Fruit fly (Drosophila melanogaster): ENCODE results near the gene CG14820.

CG14820 gene

DNA sequence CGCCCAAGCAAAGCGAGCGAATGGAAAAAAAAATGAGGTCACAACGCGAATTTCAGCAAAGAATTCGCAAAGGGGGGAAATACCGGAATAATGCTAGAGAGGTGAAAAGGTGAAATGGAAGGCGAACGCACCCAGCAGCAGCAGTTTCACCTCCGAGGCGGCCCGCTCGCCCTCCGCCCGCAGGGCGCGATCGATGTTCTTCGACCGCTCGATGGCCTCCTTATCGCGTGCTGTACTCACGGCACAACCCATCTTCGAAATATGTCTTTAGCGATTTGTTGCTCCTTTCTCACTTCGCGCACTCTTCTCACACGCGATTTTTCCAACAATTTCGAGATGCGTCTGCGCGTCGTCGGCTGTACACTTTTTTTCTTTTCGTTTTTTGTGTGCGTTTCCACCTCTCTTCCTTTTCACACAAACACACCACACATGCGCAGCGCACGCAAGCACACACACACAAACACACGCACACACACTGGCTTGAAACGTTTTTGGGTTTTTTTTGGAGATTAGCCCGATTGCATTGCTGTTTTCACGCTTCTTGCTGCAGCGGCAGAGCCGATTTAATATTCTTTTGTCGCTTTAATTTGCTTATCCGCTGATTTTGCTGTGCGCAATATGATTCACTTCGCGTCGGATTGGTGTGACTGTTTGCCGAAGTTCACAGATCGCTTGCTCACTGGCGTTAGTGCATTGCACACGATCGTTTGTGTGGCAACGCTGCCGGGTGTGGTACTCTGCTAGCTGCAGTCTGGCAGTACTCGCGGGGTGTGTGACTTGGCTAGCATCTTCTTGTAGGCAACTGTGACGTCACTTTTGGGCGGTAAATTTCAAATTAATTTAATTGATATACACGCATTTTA lies 46.9 kb downstream of the CG14820 start, which contains the start of gene Galphai (continued):
- no peak for TF ChIP-seq CG11902 (GFP tag; optimal IDR thresholded peaks at IDR 0.05)
- no peak for TF ChIP-seq CG8632 (GFP tag; optimal IDR thresholded peaks at IDR 0.05)
- TF ChIP-seq CG34406 (GFP tag; optimal IDR thresholded peaks at IDR 0.05), result no peak
- no peak for TF ChIP-seq CG8319 (GFP tag; optimal IDR thresholded peaks at IDR 0.05)
- peak; percentile 27 for TF ChIP-seq CG3032 (tag; optimal IDR thresholded peaks at IDR 0.05)
- TF ChIP-seq Hr38 (GFP tag; optimal IDR thresholded peaks at IDR 0.05), result no peak
- TF ChIP-seq CG31627 (GFP tag; optimal IDR thresholded peaks at IDR 0.05), result no peak
- no peak for TF ChIP-seq CG15336 (GFP tag; IDR thresholded peaks at IDR 0.05)
- TF ChIP-seq Ets96B (tag; optimal IDR thresholded peaks at IDR 0.05), result no peak
- no peak for TF ChIP-seq CG6808 (GFP tag; optimal IDR thresholded peaks at IDR 0.05)
- no peak for TF ChIP-seq Smox (GFP tag; optimal IDR thresholded peaks at IDR 0.05)
- TF ChIP-seq Blimp-1 (GFP tag; optimal IDR thresholded peaks at IDR 0.05), result no peak
- TF ChIP-seq CG10631 (GFP tag; optimal IDR thresholded peaks at IDR 0.05), result no peak
- peak; percentile 63 to 80 for TF ChIP-seq ss (GFP tag; optimal IDR thresholded peaks at IDR 0.05)
- TF ChIP-seq Sox15 (GFP tag; optimal IDR thresholded peaks at IDR 0.05), result no peak
- TF ChIP-seq CG6276 (GFP tag; optimal IDR thresholded peaks at IDR 0.05), result no peak
- peak; percentile 46 for TF ChIP-seq vri (GFP tag; optimal IDR thresholded peaks at IDR 0.05)
- TF ChIP-seq Hr39 (GFP tag; optimal IDR thresholded peaks at IDR 0.05), result no peak
- TF ChIP-seq Sox102F (GFP tag; optimal IDR thresholded peaks at IDR 0.05), result no peak
- TF ChIP-seq CG16779 (tag; optimal IDR thresholded peaks at IDR 0.05), result no peak
- no peak for TF ChIP-seq CG11294 (GFP tag; IDR thresholded peaks at IDR 0.05)
- TF ChIP-seq Eip75B (GFP tag; optimal IDR thresholded peaks at IDR 0.05), result peak; percentile 37
- no peak for TF ChIP-seq acj6 (GFP tag; optimal IDR thresholded peaks at IDR 0.05)

- TF ChIP-seq pdm3 (GFP tag; optimal IDR thresholded peaks at IDR 0.05) (no peak), svp (GFP tag) (no peak), Smox (GFP tag; optimal IDR thresholded peaks at IDR 0.05) (no peak), ss (GFP tag; optimal IDR thresholded peaks at IDR 0.05) (no peak), Sox15 (GFP tag; optimal IDR thresholded peaks at IDR 0.05) (no peak), fkh (GFP tag; optimal IDR thresholded peaks at IDR 0.05) (no peak), CG7368 (GFP tag; optimal IDR thresholded peaks at IDR 0.05) (no peak), CG6808 (GFP tag; optimal IDR thresholded peaks at IDR 0.05) (no peak), CG34406 (GFP tag; optimal IDR thresholded peaks at IDR 0.05) (no peak), CG32006 (GFP tag; optimal IDR thresholded peaks at IDR 0.05) (no peak), Ets96B (tag; optimal IDR thresholded peaks at IDR 0.05) (no peak), CG4318 (GFP tag; optimal IDR thresholded peaks at IDR 0.05) (no peak), CG6163 (GFP tag; IDR thresholded peaks at IDR 0.05) (no peak), CG8632 (GFP tag; optimal IDR thresholded peaks at IDR 0.05) (no peak), Hr38 (GFP tag; optimal IDR thresholded peaks at IDR 0.05) (no peak), CG11902 (GFP tag; optimal IDR thresholded peaks at IDR 0.05) (no peak), CG6276 (GFP tag; optimal IDR thresholded peaks at IDR 0.05) (no peak), CG1621 (tag; optimal IDR thresholded peaks at IDR 0.05) (no peak), Lpt (GFP tag; optimal IDR thresholded peaks at IDR 0.05) (no peak), Hr39 (GFP tag; optimal IDR thresholded peaks at IDR 0.05) (no peak)
Measured at dm6 chr3L:6980553-6980952, 47.8 kb downstream of the CG14820 start.

- no peak for TF ChIP-seq Hr38 (GFP tag; optimal IDR thresholded peaks at IDR 0.05)
- TF ChIP-seq esn (GFP tag; optimal IDR thresholded peaks at IDR 0.05), result no peak
- no peak for TF ChIP-seq CG6792 (GFP tag; optimal IDR thresholded peaks at IDR 0.05)
- TF ChIP-seq fd85E (GFP tag; optimal IDR thresholded peaks at IDR 0.05), result no peak
- no peak for TF ChIP-seq CG6163 (GFP tag; IDR thresholded peaks at IDR 0.05)
- TF ChIP-seq Lpt (GFP tag; optimal IDR thresholded peaks at IDR 0.05), result no peak
- no peak for TF ChIP-seq CG31627 (GFP tag; optimal IDR thresholded peaks at IDR 0.05)
- TF ChIP-seq topi (GFP tag; optimal IDR thresholded peaks at IDR 0.05), result no peak
- TF ChIP-seq CG11902 (GFP tag; optimal IDR thresholded peaks at IDR 0.05), result no peak
- no peak for TF ChIP-seq CG8632 (GFP tag; optimal IDR thresholded peaks at IDR 0.05)
- TF ChIP-seq Met (GFP tag; optimal IDR thresholded peaks at IDR 0.05), result no peak
- TF ChIP-seq CG34406 (GFP tag; optimal IDR thresholded peaks at IDR 0.05), result no peak
- TF ChIP-seq CG15336 (GFP tag; IDR thresholded peaks at IDR 0.05), result no peak
- TF ChIP-seq Eip93F (GFP tag; optimal IDR thresholded peaks at IDR 0.05), result no peak
- TF ChIP-seq dac (GFP tag; optimal IDR thresholded peaks at IDR 0.05), result no peak
- no peak for TF ChIP-seq CG7368 (GFP tag; optimal IDR thresholded peaks at IDR 0.05)
- TF ChIP-seq CG6808 (GFP tag; optimal IDR thresholded peaks at IDR 0.05), result no peak
- no peak for TF ChIP-seq ss (GFP tag; optimal IDR thresholded peaks at IDR 0.05)
- TF ChIP-seq vri (GFP tag; optimal IDR thresholded peaks at IDR 0.05), result no peak
Measured at dm6 chr3L:6981109-6981741, 48.5 kb downstream of the CG14820 start.

Measured in whole organism, prepupa.